Fruit fly (Drosophila melanogaster) whole organism, embryonic: ENCODE results near the gene CG31793.

Experiments
- Abd-B ChIP-seq: fragments of 200-800 bp; sonication (Bioruptor generic); optimal IDR thresholded peaks from 2 replicates; lab custom pipeline; 2018; ENCODE audit warnings: missing biosample characterization, mild to moderate bottlenecking, missing genetic modification characterization, moderate library complexity
- Aef1 ChIP-seq: fragments of 200-800 bp; sonication (Bioruptor generic); IDR thresholded peaks from 3 replicates; pipeline ENCODE4 v1.3.6; 2022; ENCODE audit warnings: missing biosample characterization, missing genetic modification characterization
- B-H2 ChIP-seq: fragments of 200-800 bp; sonication (Bioruptor generic); optimal IDR thresholded peaks from 2 replicates; lab custom pipeline; 2018; ENCODE audit warnings: missing biosample characterization, mild to moderate bottlenecking, missing genetic modification characterization
- CG10147 ChIP-seq: fragments of 200-800 bp; sonication (Bioruptor generic); optimal IDR thresholded peaks from 2 replicates; lab custom pipeline; 2019; ENCODE audit warnings: missing biosample characterization, mild to moderate bottlenecking, missing genetic modification characterization, moderate library complexity
- CG10209 ChIP-seq: fragments of 200-800 bp; sonication (Bioruptor generic); optimal IDR thresholded peaks from 3 replicates; lab custom pipeline; 2017; ENCODE audit warnings: missing biosample characterization, mild to moderate bottlenecking, missing genetic modification characterization, missing genetic modification reagents
- CG11247 ChIP-seq: fragments of 200-800 bp; sonication (Bioruptor generic); IDR thresholded peaks from 2 replicates; pipeline ENCODE4 v1.3.6; 2022; ENCODE audit warnings: missing biosample characterization, missing genetic modification characterization
- CG11398 ChIP-seq: fragments of 200-800 bp; sonication (Bioruptor generic); optimal IDR thresholded peaks from 2 replicates; lab custom pipeline; 2016; ENCODE audit warnings: missing biosample characterization, missing genetic modification characterization
- CG12155 ChIP-seq: fragments of 200-800 bp; sonication (Bioruptor generic); optimal IDR thresholded peaks from 3 replicates; lab custom pipeline; 2016; ENCODE audit warnings: missing biosample characterization, missing genetic modification characterization
- CG12391 ChIP-seq: fragments of 200-800 bp; sonication (Bioruptor generic); optimal IDR thresholded peaks from 3 replicates; lab custom pipeline; 2018; ENCODE audit warnings: missing biosample characterization, mild to moderate bottlenecking, missing genetic modification characterization, moderate library complexity
- CG12942 ChIP-seq: fragments of 200-800 bp; sonication (Bioruptor generic); optimal IDR thresholded peaks from 3 replicates; lab custom pipeline; 2016; ENCODE audit warnings: missing biosample characterization, missing genetic modification characterization
- CG1529 ChIP-seq: fragments of 200-800 bp; sonication (Bioruptor generic); optimal IDR thresholded peaks from 3 replicates; lab custom pipeline; 2018; ENCODE audit warnings: missing biosample characterization, missing genetic modification characterization
- CG16779 ChIP-seq: fragments of 200-800 bp; sonication (Bioruptor generic); IDR thresholded peaks from 2 replicates; pipeline ENCODE4 v1.3.6; 2022; ENCODE audit warnings: missing biosample characterization, missing genetic modification characterization
- CG16815 ChIP-seq: fragments of 200-800 bp; sonication (Bioruptor generic); optimal IDR thresholded peaks from 3 replicates; lab custom pipeline; 2017; ENCODE audit warnings: missing biosample characterization, mild to moderate bottlenecking, missing genetic modification characterization
- CG16863 ChIP-seq: fragments of 200-800 bp; sonication (Bioruptor generic); optimal IDR thresholded peaks from 3 replicates; lab custom pipeline; 2016; ENCODE audit warnings: missing biosample characterization, missing genetic modification characterization
- CG18476 ChIP-seq: fragments of 200-800 bp; sonication (Bioruptor generic); optimal IDR thresholded peaks from 2 replicates; lab custom pipeline; 2016; ENCODE audit warnings: missing biosample characterization, mild to moderate bottlenecking, missing genetic modification characterization
- CG33213 ChIP-seq: fragments of 200-800 bp; sonication (Bioruptor generic); optimal IDR thresholded peaks from 3 replicates; lab custom pipeline; 2016; ENCODE audit warnings: missing biosample characterization, missing genetic modification characterization
- CG5245 ChIP-seq: fragments of 200-800 bp; sonication (Bioruptor generic); optimal IDR thresholded peaks from 3 replicates; lab custom pipeline; 2016; ENCODE audit warnings: missing biosample characterization, missing genetic modification characterization
- CG6254 ChIP-seq: fragments of 200-800 bp; sonication (Bioruptor generic); optimal IDR thresholded peaks from 3 replicates; lab custom pipeline; 2017; ENCODE audit warnings: mild to moderate bottlenecking, missing biosample characterization, missing genetic modification reagents, missing genetic modification characterization
- CG6272 ChIP-seq: fragments of 200-800 bp; sonication (Bioruptor generic); IDR thresholded peaks from 2 replicates; pipeline ENCODE4 v1.3.6; 2022; ENCODE audit warnings: missing biosample characterization, missing genetic modification characterization
- CG6689 ChIP-seq: fragments of 200-800 bp; sonication (Bioruptor generic); IDR thresholded peaks from 2 replicates; pipeline ENCODE4 v1.3.6; 2022; ENCODE audit warnings: missing biosample characterization, missing genetic modification characterization
- CG8765 ChIP-seq: fragments of 200-800 bp; sonication (Bioruptor generic); IDR thresholded peaks from 2 replicates; pipeline ENCODE4 v1.3.6; 2022; ENCODE audit warnings: missing biosample characterization, missing genetic modification characterization
- CG8944 ChIP-seq: fragments of 200-800 bp; sonication (Bioruptor generic); optimal IDR thresholded peaks from 3 replicates; lab custom pipeline; 2016; ENCODE audit warnings: missing biosample characterization, missing genetic modification characterization
- Dfd ChIP-seq, 2 experiments: fragments of >200 bp; optimal IDR thresholded peaks; 2 replicates each; lab custom pipeline; 2017; ENCODE audit warnings: missing biosample characterization in 2 of 2, missing genetic modification characterization in 2 of 2
- Dll ChIP-seq: fragments of 200-800 bp; sonication (Bioruptor generic); IDR thresholded peaks from 4 replicates; pipeline ENCODE4 v1.3.6; 2022; ENCODE audit warnings: missing biosample characterization, missing genetic modification characterization; ENCODE audit not compliant: partially characterized antibody
- ERR ChIP-seq: fragments of 200-800 bp; sonication (Bioruptor generic); optimal IDR thresholded peaks from 2 replicates; lab custom pipeline; 2016; ENCODE audit warnings: missing biosample characterization, missing genetic modification characterization
- Eip74EF ChIP-seq, 2 experiments: fragments of 200-800 bp in 1 of 2; fragments of >200 bp in 1 of 2; sonication (Bioruptor generic) in 1 of 2; optimal IDR thresholded peaks; 2 replicates each; lab custom pipeline; 2017 to 2019; ENCODE audit warnings: missing biosample characterization in 2 of 2, missing genetic modification characterization in 2 of 2, mild to moderate bottlenecking in 1 of 2, moderate library complexity in 1 of 2
- Hmx ChIP-seq: fragments of 200-800 bp; sonication (Bioruptor generic); optimal IDR thresholded peaks from 2 replicates; lab custom pipeline; 2016; ENCODE audit warnings: missing biosample characterization, missing genetic modification characterization
- Lhr ChIP-seq: fragments of 200-800 bp; sonication (Bioruptor generic); optimal IDR thresholded peaks from 3 replicates; lab custom pipeline; 2017; ENCODE audit warnings: mild to moderate bottlenecking, missing biosample characterization, missing genetic modification reagents, missing genetic modification characterization
- Ptx1 ChIP-seq: fragments of 200-800 bp; sonication (Bioruptor generic); IDR thresholded peaks from 2 replicates; pipeline ENCODE4 v1.3.6; 2022; ENCODE audit warnings: missing biosample characterization, missing genetic modification characterization
- Trl ChIP-seq, 3 experiments: fragments of >200 bp in 2 of 3; fragments of 200-800 bp in 1 of 3; sonication (Bioruptor generic) in 1 of 3; optimal IDR thresholded peaks; 2 replicates in 1 of 3; 3 replicates in 2 of 3; lab custom pipeline; 2016 to 2017; ENCODE audit warnings: missing biosample characterization in 1 of 3, missing genetic modification characterization in 1 of 3
- Xrp1 ChIP-seq: fragments of 200-800 bp; sonication (Bioruptor generic); IDR thresholded peaks from 2 replicates; pipeline ENCODE4 v1.3.6; 2022; ENCODE audit warnings: missing biosample characterization, missing genetic modification characterization
- ase ChIP-seq: fragments of 200-800 bp; sonication (Bioruptor generic); IDR thresholded peaks from 3 replicates; pipeline ENCODE4 v1.3.6; 2022; ENCODE audit warnings: missing biosample characterization, missing genetic modification characterization
- ci ChIP-seq: fragments of 200-800 bp; sonication (Bioruptor generic); IDR thresholded peaks from 3 replicates; pipeline ENCODE4 v1.3.6; 2022; ENCODE audit warnings: missing biosample characterization, missing genetic modification characterization
- croc ChIP-seq: fragments of 200-800 bp; sonication (Bioruptor generic); conservative IDR thresholded peaks from 3 replicates; pipeline ENCODE4 v1.3.6; 2022; ENCODE audit warnings: missing biosample characterization, missing genetic modification characterization
- dmrt99B ChIP-seq: fragments of 200-800 bp; sonication (Bioruptor generic); optimal IDR thresholded peaks from 2 replicates; lab custom pipeline; 2018; ENCODE audit warnings: missing biosample characterization, mild to moderate bottlenecking, missing genetic modification characterization, moderate library complexity
- emc ChIP-seq: fragments of 200-800 bp; sonication (Bioruptor generic); optimal IDR thresholded peaks from 2 replicates; lab custom pipeline; 2016; ENCODE audit warnings: missing biosample characterization, missing genetic modification characterization
- ftz-f1 ChIP-seq: fragments of 200-800 bp; sonication (Bioruptor generic); optimal IDR thresholded peaks from 2 replicates; lab custom pipeline; 2016; ENCODE audit warnings: missing biosample characterization, missing genetic modification characterization
- inv ChIP-seq: fragments of 200-800 bp; sonication (Bioruptor generic); IDR thresholded peaks from 2 replicates; pipeline ENCODE4 v1.3.6; 2022; ENCODE audit warnings: missing biosample characterization, missing genetic modification characterization; ENCODE audit not compliant: partially characterized antibody
- jumu ChIP-seq: fragments of 200-800 bp; sonication (Bioruptor generic); optimal IDR thresholded peaks from 3 replicates; lab custom pipeline; 2016; ENCODE audit warnings: missing biosample characterization, missing genetic modification characterization
- kah ChIP-seq: fragments of 200-800 bp; sonication (Bioruptor generic); optimal IDR thresholded peaks from 2 replicates; lab custom pipeline; 2018; ENCODE audit warnings: missing biosample characterization, mild to moderate bottlenecking, missing genetic modification characterization
- mam ChIP-seq: fragments of 200-800 bp; sonication (Bioruptor generic); optimal IDR thresholded peaks from 3 replicates; lab custom pipeline; 2016; ENCODE audit warnings: missing biosample characterization, missing genetic modification characterization
- mld ChIP-seq: fragments of 200-800 bp; sonication (Bioruptor generic); IDR thresholded peaks from 3 replicates; pipeline ENCODE4 v1.3.6; 2022; ENCODE audit warnings: missing biosample characterization, missing genetic modification characterization; ENCODE audit not compliant: partially characterized antibody
- ranshi ChIP-seq: fragments of 200-800 bp; sonication (Bioruptor generic); IDR thresholded peaks from 2 replicates; pipeline ENCODE4 v1.3.6; 2022; ENCODE audit warnings: missing biosample characterization, missing genetic modification characterization
- ro ChIP-seq: fragments of 200-800 bp; sonication (Bioruptor generic); IDR thresholded peaks from 2 replicates; pipeline ENCODE4 v1.3.6; 2022; ENCODE audit warnings: missing biosample characterization, missing genetic modification characterization
- sens-2 ChIP-seq: fragments of 200-800 bp; sonication (Bioruptor generic); IDR thresholded peaks from 2 replicates; pipeline ENCODE4 v1.3.6; 2022; ENCODE audit warnings: missing biosample characterization, missing genetic modification characterization
- shn ChIP-seq: fragments of 200-800 bp; sonication (Bioruptor generic); optimal IDR thresholded peaks from 3 replicates; lab custom pipeline; 2016; ENCODE audit warnings: missing biosample characterization, missing genetic modification characterization
- sim ChIP-seq: fragments of 200-800 bp; sonication (Bioruptor generic); IDR thresholded peaks from 2 replicates; pipeline ENCODE4 v1.3.6; 2022; ENCODE audit warnings: missing biosample characterization, missing genetic modification characterization
- stwl ChIP-seq: fragments of 200-800 bp; sonication (Bioruptor generic); optimal IDR thresholded peaks from 3 replicates; lab custom pipeline; 2018; ENCODE audit warnings: missing biosample characterization, mild to moderate bottlenecking, missing genetic modification characterization, moderate library complexity
- sug ChIP-seq: fragments of 200-800 bp; optimal IDR thresholded peaks from 2 replicates; lab custom pipeline; 2019; ENCODE audit warnings: missing biosample characterization, mild to moderate bottlenecking, missing genetic modification characterization, moderate library complexity
- unpg ChIP-seq: fragments of 200-800 bp; sonication (Bioruptor generic); optimal IDR thresholded peaks from 3 replicates; lab custom pipeline; 2018; ENCODE audit warnings: missing biosample characterization, mild to moderate bottlenecking, missing genetic modification characterization, moderate library complexity

CG31793 gene

DNA sequence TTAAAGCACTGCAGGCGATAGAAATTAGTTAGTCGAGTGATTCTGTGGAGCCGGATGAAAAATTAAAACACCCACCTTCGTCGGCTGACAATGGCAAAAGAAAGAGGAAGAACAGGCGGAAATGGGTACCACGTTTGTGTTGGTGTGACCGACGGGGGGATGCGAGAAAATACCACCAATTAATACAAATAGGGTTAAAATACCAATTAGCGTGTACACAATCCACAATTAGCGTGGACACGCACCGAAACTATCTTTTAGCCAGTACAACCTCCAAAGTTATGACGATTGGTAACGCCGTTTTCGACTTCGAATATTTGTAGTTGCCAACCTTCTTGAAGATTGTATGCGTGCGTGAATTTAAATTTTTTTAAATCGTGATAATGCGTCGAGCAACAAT, 6.0 kb downstream of the CG31793 start, which contains the start of gene RpL30 (continued):
- peak; percentile 91 for TF ChIP-seq ftz-f1 (GFP tag; lab: Kevin White, UChicago)
- TF ChIP-seq croc: peak; percentile 66; the same call in 2 of the 3 replicates
- peak; percentile 85 for TF ChIP-seq CG10147 (GFP tag; lab: Kevin White, UChicago)
- TF ChIP-seq Hmx: no peak
- peak; percentile 99 for TF ChIP-seq ci
- peak; percentile 85 for TF ChIP-seq CG1529 (GFP tag; lab: Kevin White, UChicago)
- TF ChIP-seq mam (GFP tag; lab: Kevin White, UChicago): peak; percentile 86
- TF ChIP-seq CG18476 (GFP tag; lab: Kevin White, UChicago): peak; percentile 50
- peak; percentile 99 for TF ChIP-seq Lhr (GFP tag; lab: Kevin White, UChicago)
- peak; percentile 73 for TF ChIP-seq CG8944 (GFP tag; lab: Kevin White, UChicago)
- peak; percentile 90 for TF ChIP-seq CG12391 (tag; lab: Kevin White, UChicago)
- peak; percentile 78 for TF ChIP-seq Ptx1 (GFP tag; lab: Robert Waterston, UW)
- TF ChIP-seq mld (GFP tag; lab: Robert Waterston, UW): no peak
- peak; percentile 91 for TF ChIP-seq CG16779
- peak; percentile 91 for TF ChIP-seq emc (GFP tag; lab: Kevin White, UChicago)
- peak; percentile 78 for TF ChIP-seq stwl (tag; lab: Kevin White, UChicago)
- peak; percentile 80 for TF ChIP-seq CG5245
- peak; percentile 94 for TF ChIP-seq CG11398
- peak; percentile 98 for TF ChIP-seq CG33213 (GFP tag; lab: Kevin White, UChicago)
- TF ChIP-seq CG8765 (GFP tag; lab: Robert Waterston, UW): peak; percentile 70
- TF ChIP-seq jumu (GFP tag; lab: Kevin White, UChicago): peak; percentile 83
- peak in 1 of 2 experiments; percentile 12 for TF ChIP-seq Trl (optimal IDR thresholded peaks at IDR 0.05; lab: Kevin White, UChicago)
- TF ChIP-seq Trl (GFP tag; optimal IDR thresholded peaks at IDR 0.05; lab: Kevin White, UChicago): peak; percentile 94
- TF ChIP-seq CG12155 (GFP tag; lab: Kevin White, UChicago): peak; percentile 68
- TF ChIP-seq CG11247: peak; percentile 81
- peak; percentile 90 for TF ChIP-seq sens-2 (GFP tag; lab: Robert Waterston, UW)
- TF ChIP-seq dmrt99B (tag; lab: Kevin White, UChicago): peak; percentile 76
- peak; percentile 89 for TF ChIP-seq sug (tag; lab: Kevin White, UChicago)
- TF ChIP-seq Dll (GFP tag; lab: Robert Waterston, UW): peak; percentile 74; the same call in 3 of the 4 replicates
- TF ChIP-seq inv (GFP tag; lab: Robert Waterston, UW): peak; percentile 33; the same call in 1 of the 2 replicates
- peak; percentile 87 for TF ChIP-seq CG6254
- TF ChIP-seq CG16815 (GFP tag; lab: Kevin White, UChicago): peak; percentile 59
- no peak for TF ChIP-seq Dfd (GFP tag; optimal IDR thresholded peaks at IDR 0.05; lab: Kevin White, UChicago)
- peak; percentile 75 for TF ChIP-seq sim (GFP tag; lab: Robert Waterston, UW)
- peak; percentile 94 for TF ChIP-seq B-H2
- peak; percentile 90 for TF ChIP-seq unpg (GFP tag; lab: Kevin White, UChicago)
- TF ChIP-seq Abd-B: peak; percentile 85
- TF ChIP-seq shn: peak; percentile 87
- TF ChIP-seq Aef1 (GFP tag; lab: Robert Waterston, UW): peak; percentile 60
- peak; percentile 84 for TF ChIP-seq CG12942
- TF ChIP-seq CG10209 (GFP tag; lab: Kevin White, UChicago): peak; percentile 95
- TF ChIP-seq CG16863 (GFP tag; lab: Kevin White, UChicago): peak; percentile 86
- TF ChIP-seq Xrp1 (GFP tag; lab: Robert Waterston, UW): peak; percentile 11
- peak; percentile 89 for TF ChIP-seq ranshi (GFP tag; lab: Robert Waterston, UW)
- TF ChIP-seq ase (GFP tag; lab: Robert Waterston, UW): peak; percentile 84
- TF ChIP-seq kah (GFP tag; lab: Kevin White, UChicago): peak; percentile 88
- TF ChIP-seq CG6689 (GFP tag; lab: Robert Waterston, UW): peak; percentile 71
- TF ChIP-seq CG6272 (GFP tag; lab: Robert Waterston, UW): peak; percentile 72
- peak in 1 of 2 experiments; percentile 88 for TF ChIP-seq Eip74EF (GFP tag; optimal IDR thresholded peaks at IDR 0.05; lab: Kevin White, UChicago)
- peak; percentile 44; the same call in 1 of the 2 replicates for TF ChIP-seq ro (GFP tag; lab: Robert Waterston, UW)
- TF ChIP-seq ERR: peak; percentile 80
